Fruit fly (Drosophila melanogaster): ENCODE results near the gene CG34376.
A peak's percentile ranks its signal among the peaks of the same experiment; 100 is the strongest.

The CG34376 gene

DNA sequence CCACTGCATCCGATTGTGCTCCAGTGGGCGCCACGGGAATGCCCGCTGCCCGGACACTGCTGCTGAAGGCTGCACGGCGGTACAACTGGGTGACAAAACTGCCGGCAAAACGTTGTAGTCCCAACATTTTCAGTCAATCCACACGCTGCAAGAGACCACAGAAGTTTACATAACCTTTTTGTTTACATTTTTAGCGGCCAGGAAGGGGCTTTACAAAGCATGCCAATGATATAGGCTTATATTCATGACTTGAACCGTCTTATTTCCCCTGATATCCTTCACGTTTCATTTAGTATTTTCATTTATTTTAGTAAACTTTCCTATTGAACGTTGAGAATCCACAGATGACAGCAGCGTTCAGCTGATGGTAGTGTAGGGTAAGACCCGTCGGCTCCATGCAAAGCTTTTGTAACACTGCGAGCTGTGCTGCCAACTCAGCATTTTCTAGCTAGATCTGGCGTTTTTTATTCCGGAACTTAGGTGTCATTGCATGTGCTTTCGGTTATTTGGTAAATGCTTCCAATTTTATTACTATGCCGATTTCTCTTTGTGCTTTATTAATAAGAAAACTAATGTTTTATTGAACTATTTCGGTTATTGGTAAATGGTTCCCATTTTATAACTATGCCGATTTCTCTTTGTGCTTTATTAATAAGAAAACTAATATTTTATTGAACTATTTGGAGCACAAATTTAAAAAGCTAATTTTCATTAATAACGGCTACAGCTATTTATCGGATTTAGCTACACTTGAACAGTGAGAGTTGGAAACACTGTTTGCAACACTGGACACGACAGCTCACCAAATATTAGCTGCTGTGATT is 37.1 kb upstream of the CG34376 start, which contains the start of the genes CG13850 and lqfR (continued):
- TF ChIP-seq dmrt99B (tag; optimal IDR thresholded peaks at IDR 0.05) = no peak
- TF ChIP-seq Ptx1 (GFP tag; IDR thresholded peaks at IDR 0.05) = peak; percentile 77
- no peak for TF ChIP-seq Stat92E (GFP tag; optimal IDR thresholded peaks at IDR 0.05)
- TF ChIP-seq YL-1 (GFP tag; optimal IDR thresholded peaks at IDR 0.05) = peak; percentile 71
- peak; percentile 38 for TF ChIP-seq ATbp (GFP tag; optimal IDR thresholded peaks at IDR 0.05)
- TF ChIP-seq Doc3 (GFP tag; IDR thresholded peaks at IDR 0.05; ENCODE audit: partially characterized antibody) = no peak
- no peak for TF ChIP-seq sna (GFP tag; IDR thresholded peaks at IDR 0.05; ENCODE audit: partially characterized antibody)
- no peak for TF ChIP-seq CG7839 (tag; optimal IDR thresholded peaks at IDR 0.05)
- TF ChIP-seq CG10366 (GFP tag; IDR thresholded peaks at IDR 0.05) = peak; percentile 33; the same call in 1 of the 2 replicates
- TF ChIP-seq Sox100B (GFP tag; optimal IDR thresholded peaks at IDR 0.05) = peak; percentile 82
- TF ChIP-seq MBD-R2 (GFP tag; IDR thresholded peaks at IDR 0.05) = peak; percentile 76
- TF ChIP-seq abd-A (tag; optimal IDR thresholded peaks at IDR 0.05) = no peak
- TF ChIP-seq CG17612 (GFP tag; IDR thresholded peaks at IDR 0.05) = no peak
- peak in 1 of 3 experiments; percentile 73 for TF ChIP-seq lola (GFP tag; optimal IDR thresholded peaks at IDR 0.05)
- no peak for TF ChIP-seq CG4360 (GFP tag; IDR thresholded peaks at IDR 0.05)
- peak; percentile 77 for TF ChIP-seq CG9215 (GFP tag; IDR thresholded peaks at IDR 0.05)
- peak; percentile 26 for TF ChIP-seq Mes4 (GFP tag; optimal IDR thresholded peaks at IDR 0.05)
- TF ChIP-seq CG10565 (GFP tag; optimal IDR thresholded peaks at IDR 0.05) = peak; percentile 12
- TF ChIP-seq CG10147 (GFP tag; optimal IDR thresholded peaks at IDR 0.05) = peak; percentile 6
- TF ChIP-seq D19B (GFP tag; optimal IDR thresholded peaks at IDR 0.05) = peak; percentile 66
- TF ChIP-seq disco-r (GFP tag; optimal IDR thresholded peaks at IDR 0.05) = no peak
- peak; percentile 87 for TF ChIP-seq Vsx1 (GFP tag; optimal IDR thresholded peaks at IDR 0.05)
- TF ChIP-seq wor (GFP tag; IDR thresholded peaks at IDR 0.05) = 0 out of 2 replicates have a peak, but pooled peaks have one; percentile 35
- TF ChIP-seq TFAM (GFP tag; optimal IDR thresholded peaks at IDR 0.05) = no peak
- TF ChIP-seq CG3838 (GFP tag; optimal IDR thresholded peaks at IDR 0.05) = peak; percentile 21
- no peak for TF ChIP-seq CG10959 (GFP tag; IDR thresholded peaks at IDR 0.05)
- peak; percentile 52 for TF ChIP-seq her (GFP tag; optimal IDR thresholded peaks at IDR 0.05)
- no peak for TF ChIP-seq CG3726 (GFP tag; IDR thresholded peaks at IDR 0.05)
- no peak; the same call in 1 of the 3 replicates for TF ChIP-seq Aef1 (GFP tag; IDR thresholded peaks at IDR 0.05)
- peak; percentile 55 for TF ChIP-seq CG10979 (tag; optimal IDR thresholded peaks at IDR 0.05)
- peak; percentile 35 for TF ChIP-seq Asciz (GFP tag; optimal IDR thresholded peaks at IDR 0.05)
- no peak for TF ChIP-seq ash1 (GFP tag; optimal IDR thresholded peaks at IDR 0.05)
- TF ChIP-seq Drgx (GFP tag; IDR thresholded peaks at IDR 0.05) = peak; percentile 41
- no peak for TF ChIP-seq br (optimal IDR thresholded peaks at IDR 0.05)
- peak; percentile 68 for TF ChIP-seq odd (GFP tag; optimal IDR thresholded peaks at IDR 0.05)
- no peak for TF ChIP-seq Deaf1 (tag; optimal IDR thresholded peaks at IDR 0.05)
- TF ChIP-seq Dfd (GFP tag; optimal IDR thresholded peaks at IDR 0.05) = no peak
- peak; percentile 59 for TF ChIP-seq kay (GFP tag; optimal IDR thresholded peaks at IDR 0.05)
- TF ChIP-seq Mad (GFP tag; optimal IDR thresholded peaks at IDR 0.05) = peak; percentile 66
- TF ChIP-seq CG43689 (GFP tag; IDR thresholded peaks at IDR 0.05) = no peak; the same call in 1 of the 2 replicates
- peak; percentile 91 for TF ChIP-seq CG17361 (GFP tag; IDR thresholded peaks at IDR 0.05)
- TF ChIP-seq lab (GFP tag; optimal IDR thresholded peaks at IDR 0.05) = peak; percentile 76
- TF ChIP-seq CG4282 (GFP tag; optimal IDR thresholded peaks at IDR 0.05) = peak; percentile 51
- TF ChIP-seq CG6254 (GFP tag; optimal IDR thresholded peaks at IDR 0.05) = no peak
- peak; percentile 22 for TF ChIP-seq CG7928 (GFP tag; optimal IDR thresholded peaks at IDR 0.05)
- peak; percentile 56 for TF ChIP-seq crc (GFP tag; optimal IDR thresholded peaks at IDR 0.05)
- peak; percentile 44 for TF ChIP-seq CG8281 (tag; optimal IDR thresholded peaks at IDR 0.05)
- TF ChIP-seq CG3995 (GFP tag; optimal IDR thresholded peaks at IDR 0.05) = peak; percentile 69
- peak; percentile 58 for TF ChIP-seq cato (GFP tag; optimal IDR thresholded peaks at IDR 0.05; ENCODE audit: borderline replicate concordance)
